Fruit fly (Drosophila melanogaster): Measurements from ENCODE around the gene CG10472.

- TF ChIP-seq tj (GFP tag; optimal IDR thresholded peaks at IDR 0.05) = no peak
- no peak for TF ChIP-seq CG7045 (GFP tag; optimal IDR thresholded peaks at IDR 0.05)
- TF ChIP-seq bab1 (GFP tag; optimal IDR thresholded peaks at IDR 0.05) = no peak
- TF ChIP-seq CG12768 (GFP tag; optimal IDR thresholded peaks at IDR 0.05) = no peak
- TF ChIP-seq CG5204 (GFP tag; optimal IDR thresholded peaks at IDR 0.05) = peak; percentile 19
- no peak for TF ChIP-seq pad (GFP tag; optimal IDR thresholded peaks at IDR 0.05)
- TF ChIP-seq toe (GFP tag; optimal IDR thresholded peaks at IDR 0.05) = no peak
- TF ChIP-seq Crg-1 (GFP tag; optimal IDR thresholded peaks at IDR 0.05) = no peak
These were observed 21.7 kb upstream of the CG10472 start for dm6 chr3L:6084446-6084845.
